Worm (Caenorhabditis elegans) whole organism, L4 larva: ENCODE results near the gene inx-7.

ENCODE experiments used
- F10B5.3 ChIP-seq: sonication (generic microtip); optimal IDR thresholded peaks from 2 replicates; lab custom pipeline; 2016; ENCODE audit warnings: mild to moderate bottlenecking, missing genetic modification characterization, missing compliant biosample characterization
- F37D6.2 ChIP-seq: sonication (generic microtip); optimal IDR thresholded peaks from 2 replicates; lab custom pipeline; 2016; ENCODE audit warnings: mild to moderate bottlenecking, missing genetic modification characterization, missing compliant biosample characterization
- Y105C5A.15 ChIP-seq: fragments of 200-800 bp; sonication (Bioruptor generic); IDR thresholded peaks from 2 replicates; pipeline ENCODE4 v1.3.6; 2022; ENCODE audit warnings: missing genetic modification characterization, missing compliant biosample characterization
- ZK337.2 ChIP-seq: fragments of 200-800 bp; sonication (Bioruptor generic); IDR thresholded peaks from 2 replicates; pipeline ENCODE4 v1.3.6; 2022; ENCODE audit warnings: missing genetic modification reagents, missing genetic modification characterization, missing compliant biosample characterization
- aha-1 ChIP-seq: fragments of 150-350 bp; peaks from one replicate; lab custom pipeline; 2014; ENCODE audit warnings: missing biosample characterization, missing genetic modification characterization
- attf-4 ChIP-seq: sonication (generic microtip); optimal IDR thresholded peaks from 3 replicates; lab custom pipeline; 2017; ENCODE audit warnings: missing biosample characterization, missing genetic modification characterization
- ceh-32 ChIP-seq: sonication (generic microtip); optimal IDR thresholded peaks from 2 replicates; lab custom pipeline; 2016; ENCODE audit warnings: mild to moderate bottlenecking, missing genetic modification characterization, missing compliant biosample characterization; ENCODE audit not compliant: poor library complexity
- ceh-44 ChIP-seq: fragments of 200-800 bp; sonication (Bioruptor generic); IDR thresholded peaks from 2 replicates; pipeline ENCODE4 v1.3.6; 2022; ENCODE audit warnings: missing genetic modification reagents, missing genetic modification characterization, missing compliant biosample characterization
- ceh-82 ChIP-seq: sonication (generic microtip); optimal IDR thresholded peaks from 2 replicates; lab custom pipeline; 2017; ENCODE audit warnings: missing biosample characterization, missing genetic modification characterization
- cey-2 ChIP-seq: sonication (generic microtip); optimal IDR thresholded peaks from 3 replicates; lab custom pipeline; 2017; ENCODE audit warnings: missing genetic modification characterization, mild to moderate bottlenecking, missing compliant biosample characterization, antibody characterized with exemption, borderline replicate concordance; ENCODE audit not compliant: insufficient read depth
- ctbp-1 ChIP-seq: fragments of 200-800 bp; sonication (Bioruptor generic); IDR thresholded peaks from 2 replicates; pipeline ENCODE4 v1.3.6; 2022; ENCODE audit warnings: missing genetic modification reagents, missing genetic modification characterization, missing compliant biosample characterization
- daf-12 ChIP-seq: fragments of 150-350 bp; optimal IDR thresholded peaks from 2 replicates; lab custom pipeline; 2014; ENCODE audit warnings: missing biosample characterization, missing genetic modification reagents, missing genetic modification characterization
- daf-16 ChIP-seq, 3 experiments: sonication (generic microtip); optimal IDR thresholded peaks; 2 replicates each; lab custom pipeline; 2016 to 2017; ENCODE audit warnings: missing genetic modification characterization in 3 of 3, missing genetic modification reagents in 3 of 3, mild to moderate bottlenecking in 2 of 3, missing compliant biosample characterization in 2 of 3, missing biosample characterization in 1 of 3, moderate library complexity in 1 of 3
- daf-19 ChIP-seq: fragments of 200-800 bp; sonication (Bioruptor generic); conservative IDR thresholded peaks from 2 replicates; pipeline ENCODE4 v1.3.6; 2022; ENCODE audit warnings: missing genetic modification characterization, missing compliant biosample characterization
- dmd-9 ChIP-seq: fragments of 200-800 bp; sonication (Bioruptor generic); IDR thresholded peaks from 2 replicates; pipeline ENCODE4 v1.3.6; 2022; ENCODE audit warnings: missing genetic modification reagents, missing genetic modification characterization, missing compliant biosample characterization
- dpl-1 ChIP-seq: fragments of 150-350 bp; optimal IDR thresholded peaks from 2 replicates; lab custom pipeline; 2014; ENCODE audit warnings: missing biosample characterization, missing genetic modification reagents, missing genetic modification characterization
- fos-1 ChIP-seq: fragments of 150-350 bp; optimal IDR thresholded peaks from 2 replicates; lab custom pipeline; 2014; ENCODE audit warnings: missing biosample characterization, missing genetic modification characterization
- hif-1 ChIP-seq, 2 experiments: sonication (generic microtip); optimal IDR thresholded peaks; 2 replicates each; lab custom pipeline; 2016 to 2017; ENCODE audit warnings: missing compliant biosample characterization in 2 of 2, missing genetic modification characterization in 2 of 2, missing genetic modification reagents in 2 of 2, missing genotype in 2 of 2, mild to moderate bottlenecking in 1 of 2
- hmg-1.1 ChIP-seq: fragments of 200-800 bp; sonication (Bioruptor generic); IDR thresholded peaks from 2 replicates; pipeline ENCODE4 v1.3.6; 2022; ENCODE audit warnings: missing genetic modification reagents, missing genetic modification characterization, missing compliant biosample characterization
- lim-7 ChIP-seq: fragments of 200-800 bp; sonication (Bioruptor generic); IDR thresholded peaks from 2 replicates; pipeline ENCODE4 v1.3.6; 2022; ENCODE audit warnings: missing genetic modification characterization, missing compliant biosample characterization
- lin-1 ChIP-seq: fragments of 200-800 bp; sonication (Bioruptor generic); IDR thresholded peaks from 2 replicates; pipeline ENCODE4 v1.3.6; 2022; ENCODE audit warnings: missing genetic modification reagents, missing genetic modification characterization, missing compliant biosample characterization
- lin-13 ChIP-seq: fragments of 150-350 bp; optimal IDR thresholded peaks from 2 replicates; lab custom pipeline; 2014; ENCODE audit warnings: missing biosample characterization, missing genetic modification reagents, missing genetic modification characterization
- lin-39 ChIP-seq: fragments of 150-350 bp; optimal IDR thresholded peaks from 2 replicates; lab custom pipeline; 2014; ENCODE audit warnings: missing biosample characterization, missing genetic modification reagents, missing genetic modification characterization
- lsy-2 ChIP-seq, 2 experiments: fragments of 150-350 bp in 1 of 2; sonication (generic microtip) in 1 of 2; optimal IDR thresholded peaks; 2 replicates each; lab custom pipeline; 2014 to 2017; ENCODE audit warnings: missing biosample characterization in 2 of 2, missing genetic modification characterization in 2 of 2
- madf-9 ChIP-seq: fragments of 200-800 bp; sonication (Bioruptor generic); conservative IDR thresholded peaks from 2 replicates; pipeline ENCODE4 v1.3.6; 2022; ENCODE audit warnings: missing genetic modification reagents, missing genetic modification characterization, missing compliant biosample characterization
- mdl-1 ChIP-seq, 2 experiments: fragments of 150-350 bp in 1 of 2; sonication (generic microtip) in 1 of 2; optimal IDR thresholded peaks; 2 replicates each; lab custom pipeline; 2014 to 2017; ENCODE audit warnings: missing biosample characterization in 2 of 2, missing genetic modification characterization in 2 of 2
- mep-1 ChIP-seq: fragments of 150-350 bp; sonication (generic microtip); optimal IDR thresholded peaks from 3 replicates; lab custom pipeline; 2014; ENCODE audit warnings: missing biosample characterization, missing genetic modification characterization
- mes-2 ChIP-seq: sonication (generic microtip); optimal IDR thresholded peaks from 2 replicates; lab custom pipeline; 2016; ENCODE audit warnings: missing genotype, mild to moderate bottlenecking, missing genetic modification characterization, missing compliant biosample characterization; ENCODE audit not compliant: poor library complexity, severe bottlenecking
- mxl-3 ChIP-seq: fragments of 200-800 bp; sonication (Bioruptor generic); optimal IDR thresholded peaks from 2 replicates; lab custom pipeline; 2018; ENCODE audit warnings: mild to moderate bottlenecking, missing genetic modification characterization, missing compliant biosample characterization
- nhr-10 ChIP-seq: fragments of 150-350 bp; optimal IDR thresholded peaks from 2 replicates; lab custom pipeline; 2014; ENCODE audit warnings: missing biosample characterization, missing genetic modification characterization
- nhr-102 ChIP-seq: sonication (generic microtip); optimal IDR thresholded peaks from 2 replicates; lab custom pipeline; 2016; ENCODE audit warnings: mild to moderate bottlenecking, missing genetic modification characterization, moderate library complexity, missing compliant biosample characterization
- nhr-41 ChIP-seq: fragments of 200-800 bp; sonication (Bioruptor generic); IDR thresholded peaks from 2 replicates; pipeline ENCODE4 v1.3.6; 2022; ENCODE audit warnings: missing genetic modification reagents, missing genetic modification characterization, missing compliant biosample characterization
- nhr-48 ChIP-seq: sonication (generic microtip); optimal IDR thresholded peaks from 2 replicates; lab custom pipeline; 2016; ENCODE audit warnings: mild to moderate bottlenecking, missing genetic modification characterization, missing compliant biosample characterization
- nhr-76 ChIP-seq: fragments of 150-350 bp; optimal IDR thresholded peaks from 2 replicates; lab custom pipeline; 2014; ENCODE audit warnings: missing biosample characterization, missing genetic modification characterization
- pqm-1 ChIP-seq: sonication (generic microtip); optimal IDR thresholded peaks from 2 replicates; lab custom pipeline; 2017; ENCODE audit warnings: missing biosample characterization, missing genetic modification characterization
- rbr-2 ChIP-seq: sonication (generic microtip); optimal IDR thresholded peaks from 2 replicates; lab custom pipeline; 2016; ENCODE audit warnings: missing genotype, missing genetic modification characterization, missing compliant biosample characterization
- sdz-12 ChIP-seq: fragments of 200-800 bp; sonication (Bioruptor generic); optimal IDR thresholded peaks from 2 replicates; lab custom pipeline; 2018; ENCODE audit warnings: mild to moderate bottlenecking, missing genetic modification characterization, missing compliant biosample characterization
- set-16 ChIP-seq: fragments of 200-800 bp; sonication (Bioruptor generic); IDR thresholded peaks from 2 replicates; pipeline ENCODE4 v1.3.6; 2022; ENCODE audit warnings: missing genetic modification reagents, missing genetic modification characterization, missing compliant biosample characterization
- snpc-1.2 ChIP-seq: fragments of 200-800 bp; sonication (Bioruptor generic); IDR thresholded peaks from 2 replicates; pipeline ENCODE4 v1.3.6; 2022; ENCODE audit warnings: missing genetic modification reagents, missing genetic modification characterization, missing compliant biosample characterization
- tra-1 ChIP-seq: fragments of 200-800 bp; sonication (Bioruptor generic); IDR thresholded peaks from 2 replicates; pipeline ENCODE4 v1.3.6; 2022; ENCODE audit warnings: missing genetic modification reagents, missing genetic modification characterization, missing compliant biosample characterization
- unc-130 ChIP-seq: sonication (generic microtip); optimal IDR thresholded peaks from 2 replicates; lab custom pipeline; 2016; ENCODE audit warnings: missing genetic modification reagents, missing genetic modification characterization, missing compliant biosample characterization
- unc-62 ChIP-seq, 3 experiments: fragments of 150-350 bp in 1 of 3; sonication (generic microtip); optimal IDR thresholded peaks in 2 of 3; peaks in 1 of 3; 1 replicate in 1 of 3; 2 replicates in 2 of 3; lab custom pipeline; 2014 to 2017; ENCODE audit warnings: missing biosample characterization in 3 of 3, missing genetic modification characterization in 3 of 3, missing genetic modification reagents in 3 of 3, missing genotype in 1 of 3
- vab-7 ChIP-seq: fragments of 200-800 bp; sonication (Bioruptor generic); IDR thresholded peaks from 2 replicates; pipeline ENCODE4 v1.3.6; 2022; ENCODE audit warnings: missing genetic modification reagents, missing genetic modification characterization, missing compliant biosample characterization
- zfp-2 ChIP-seq: sonication (generic microtip); optimal IDR thresholded peaks from 2 replicates; lab custom pipeline; 2016; ENCODE audit warnings: mild to moderate bottlenecking, missing genetic modification characterization, missing compliant biosample characterization
- zip-11 ChIP-seq: fragments of 200-800 bp; sonication (Bioruptor generic); IDR thresholded peaks from 2 replicates; pipeline ENCODE4 v1.3.6; 2022; ENCODE audit warnings: missing genetic modification characterization, missing compliant biosample characterization
- zip-2 ChIP-seq: fragments of 150-350 bp; optimal IDR thresholded peaks from 2 replicates; lab custom pipeline; 2014; ENCODE audit warnings: missing biosample characterization, missing genetic modification characterization
- ztf-11 ChIP-seq: fragments of 150-350 bp; optimal IDR thresholded peaks from 2 replicates; lab custom pipeline; 2014; ENCODE audit warnings: missing biosample characterization, missing genetic modification characterization
- ztf-7 ChIP-seq: fragments of 150-350 bp; optimal IDR thresholded peaks from 2 replicates; lab custom pipeline; 2014; ENCODE audit warnings: missing biosample characterization, missing genetic modification characterization

inx-7 gene

DNA sequence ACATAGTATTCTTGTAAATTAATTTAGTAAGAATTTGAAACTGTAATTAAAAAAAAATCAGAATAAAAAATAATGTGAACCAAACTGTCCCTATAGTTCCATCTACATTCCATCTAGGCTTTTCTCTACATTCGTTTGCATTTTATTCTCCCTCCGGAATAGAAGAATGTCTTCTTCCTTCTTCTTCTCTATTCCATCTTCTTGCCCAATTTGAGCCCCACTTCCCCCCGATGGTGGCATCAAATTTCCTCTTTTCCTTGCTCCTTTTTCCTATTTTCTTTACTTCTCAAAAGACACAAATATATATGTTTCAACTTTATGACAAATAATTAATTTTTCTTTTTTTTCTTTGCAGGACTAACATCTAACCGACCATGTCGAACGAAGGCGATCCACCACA is 28.8 kb upstream of the inx-7 start, which contains the start of gene unc-44:
TSS of gene unc-44 (plus strand) at position 356 of the 400 bp plus-strand sequence.
- TF ChIP-seq hmg-1.1 (GFP tag; lab: Robert Waterston, UW) (no peak), unc-62 (GFP tag; optimal IDR thresholded peaks at IDR 0.05 in 1 of 2; lab: Kevin White, UChicago) (peak in 1 of 2 experiments; percentile 65), unc-62 (tag; optimal IDR thresholded peaks at IDR 0.05; lab: Kevin White, UChicago) (no peak)

DNA sequence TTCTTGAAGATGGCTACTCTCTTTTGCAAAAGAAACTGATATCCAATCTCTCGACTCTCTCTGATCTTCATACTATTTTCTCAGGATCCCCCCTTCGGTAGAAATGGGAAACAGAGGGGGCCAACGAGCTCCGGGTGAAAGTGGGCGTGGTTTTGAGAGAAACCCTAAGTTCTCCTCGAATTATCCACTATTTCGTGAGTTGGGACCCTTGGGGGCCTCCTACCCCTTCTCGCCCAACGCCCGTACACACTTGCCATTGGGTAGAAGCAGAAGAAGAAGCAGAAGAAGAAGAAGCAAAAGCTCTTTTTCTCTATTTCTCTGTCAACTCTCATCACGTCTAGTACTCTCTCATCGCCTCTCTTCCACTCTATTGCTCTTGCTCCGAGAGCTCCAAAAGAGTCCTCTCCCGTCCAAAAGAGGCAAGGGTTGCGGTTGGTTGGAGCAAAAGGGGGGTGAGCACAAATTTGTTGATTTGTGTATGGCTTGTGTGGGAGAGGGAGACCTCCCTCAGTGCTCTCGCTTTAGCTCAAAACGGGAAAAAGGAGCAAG is 27.6 kb upstream of the inx-7 start:
- no peak for TF ChIP-seq nhr-76
- TF ChIP-seq fos-1 (tag; lab: Kevin White, UChicago): no peak
- TF ChIP-seq snpc-1.2 (GFP tag; lab: Robert Waterston, UW): peak; percentile 18; the same call in 1 of the 2 replicates
- TF ChIP-seq attf-4 (tag; lab: Kevin White, UChicago): no peak
- TF ChIP-seq ceh-44 (GFP tag; lab: Robert Waterston, UW): no peak
- no peak for TF ChIP-seq pqm-1 (tag; lab: Kevin White, UChicago)
- TF ChIP-seq mdl-1 (tag; optimal IDR thresholded peaks at IDR 0.05; lab: Kevin White, UChicago): peak in 1 of 2 experiments; percentile 24
- TF ChIP-seq nhr-48: peak; percentile 18
- TF ChIP-seq lin-13: no peak
- no peak for TF ChIP-seq ceh-82 (tag; lab: Kevin White, UChicago)
- TF ChIP-seq lim-7: no peak
- TF ChIP-seq dpl-1 (GFP tag; lab: Kevin White, UChicago): no peak
- no peak for TF ChIP-seq ZK337.2 (GFP tag; lab: Robert Waterston, UW)
- no peak for TF ChIP-seq nhr-41
- TF ChIP-seq nhr-102: no peak
- peak; percentile 26; the same call in 1 of the 2 replicates for TF ChIP-seq ctbp-1 (GFP tag; lab: Robert Waterston, UW)
- TF ChIP-seq lin-39 (tag; lab: Kevin White, UChicago): peak; percentile 40
- TF ChIP-seq set-16 (GFP tag; lab: Robert Waterston, UW): peak; percentile 59
- TF ChIP-seq daf-12 (tag; lab: Kevin White, UChicago): no peak
- 0 out of 2 replicates have a peak, but pooled peaks have one; percentile 32 for TF ChIP-seq vab-7
- peak in 1 of 2 experiments; percentile 50 for TF ChIP-seq daf-16 (GFP tag; optimal IDR thresholded peaks at IDR 0.05; lab: Kevin White, UChicago)
- no peak for TF ChIP-seq daf-16 (tag; optimal IDR thresholded peaks at IDR 0.05; lab: Kevin White, UChicago)
- no peak for TF ChIP-seq ztf-11 (tag; lab: Kevin White, UChicago)
- TF ChIP-seq cey-2 (tag; lab: Kevin White, UChicago): no peak
- no peak for TF ChIP-seq madf-9 (GFP tag; lab: Robert Waterston, UW)
- TF ChIP-seq ceh-32 (tag; lab: Kevin White, UChicago): no peak
- no peak for TF ChIP-seq dmd-9
- no peak for TF ChIP-seq tra-1 (GFP tag; lab: Robert Waterston, UW)
- no peak for TF ChIP-seq Y105C5A.15 (GFP tag; lab: Robert Waterston, UW)
- peak; percentile 85 for TF ChIP-seq aha-1 (tag; lab: Kevin White, UChicago)
- TF ChIP-seq zip-2 (tag; lab: Kevin White, UChicago): no peak
- no peak for TF ChIP-seq unc-130 (GFP tag; lab: Kevin White, UChicago)
- TF ChIP-seq sdz-12 (GFP tag; lab: Kevin White, UChicago): no peak
- TF ChIP-seq rbr-2 (tag; lab: Kevin White, UChicago): peak; percentile 63
- TF ChIP-seq lsy-2 (tag; optimal IDR thresholded peaks at IDR 0.05; lab: Kevin White, UChicago): peak in 1 of 2 experiments; percentile 54
- TF ChIP-seq hif-1 (tag; optimal IDR thresholded peaks at IDR 0.05; lab: Kevin White, UChicago): no peak
- peak; percentile 36 for TF ChIP-seq F37D6.2 (tag; lab: Kevin White, UChicago)
- peak; percentile 16 for TF ChIP-seq mxl-3
- no peak for TF ChIP-seq zip-11
- TF ChIP-seq nhr-10: no peak
- no peak for TF ChIP-seq zfp-2
- no peak for TF ChIP-seq lin-1 (GFP tag; lab: Robert Waterston, UW)
- TF ChIP-seq daf-19 (GFP tag; lab: Robert Waterston, UW): no peak
- no peak for TF ChIP-seq ztf-7
- TF ChIP-seq F10B5.3 (tag; lab: Kevin White, UChicago): no peak
- peak; percentile 57 for TF ChIP-seq mes-2
- peak; percentile 60 for TF ChIP-seq mep-1 (tag; lab: Kevin White, UChicago)
